Fruit fly (Drosophila melanogaster) whole organism, embryonic: ENCODE measurements around the gene CG1024.
A peak's percentile ranks its signal among the peaks of the same experiment; 100 is the strongest.

ENCODE experiments used
- Antp ChIP-seq: fragments of 200-800 bp; sonication (Bioruptor generic); optimal IDR thresholded peaks from 3 replicates; lab custom pipeline; 2016; ENCODE audit warnings: missing biosample characterization, missing genetic modification characterization
- Atf3 ChIP-seq: fragments of 200-800 bp; sonication (Bioruptor generic); optimal IDR thresholded peaks from 3 replicates; lab custom pipeline; 2016; ENCODE audit warnings: missing biosample characterization, missing genetic modification characterization
- CG10147 ChIP-seq: fragments of 200-800 bp; sonication (Bioruptor generic); optimal IDR thresholded peaks from 2 replicates; lab custom pipeline; 2019; ENCODE audit warnings: missing biosample characterization, mild to moderate bottlenecking, missing genetic modification characterization, moderate library complexity
- CG10654 ChIP-seq: fragments of 200-800 bp; sonication (Bioruptor generic); optimal IDR thresholded peaks from 2 replicates; lab custom pipeline; 2016; ENCODE audit warnings: missing biosample characterization, missing genetic modification characterization
- CG10979 ChIP-seq: fragments of 200-800 bp; sonication (Bioruptor generic); optimal IDR thresholded peaks from 2 replicates; lab custom pipeline; 2018; ENCODE audit warnings: missing biosample characterization, mild to moderate bottlenecking, missing genetic modification characterization, moderate library complexity
- CG11093 ChIP-seq: fragments of 200-800 bp; sonication (Bioruptor generic); IDR thresholded peaks from 3 replicates; pipeline ENCODE4 v1.3.6; 2022; ENCODE audit warnings: missing biosample characterization, missing genetic modification characterization
- CG11504 ChIP-seq: fragments of 200-800 bp; sonication (Bioruptor generic); optimal IDR thresholded peaks from 3 replicates; lab custom pipeline; 2019; ENCODE audit warnings: missing biosample characterization, mild to moderate bottlenecking, missing genetic modification characterization, moderate library complexity
- CG11696 ChIP-seq: fragments of 200-800 bp; sonication (Bioruptor generic); IDR thresholded peaks from 2 replicates; pipeline ENCODE4 v1.3.6; 2022; ENCODE audit warnings: missing biosample characterization, missing genetic modification characterization
- CG11723 ChIP-seq: fragments of 200-800 bp; sonication (Bioruptor generic); optimal IDR thresholded peaks from 2 replicates; lab custom pipeline; 2017; ENCODE audit warnings: missing biosample characterization, mild to moderate bottlenecking, missing genetic modification characterization
- CG12104 ChIP-seq: fragments of 200-800 bp; sonication (Bioruptor generic); optimal IDR thresholded peaks from 3 replicates; lab custom pipeline; 2016; ENCODE audit warnings: missing biosample characterization, missing genetic modification characterization
- CG12391 ChIP-seq: fragments of 200-800 bp; sonication (Bioruptor generic); optimal IDR thresholded peaks from 3 replicates; lab custom pipeline; 2018; ENCODE audit warnings: missing biosample characterization, mild to moderate bottlenecking, missing genetic modification characterization, moderate library complexity
- CG12659 ChIP-seq: fragments of 200-800 bp; sonication (Bioruptor generic); optimal IDR thresholded peaks from 3 replicates; lab custom pipeline; 2017; ENCODE audit warnings: mild to moderate bottlenecking, missing biosample characterization, missing genetic modification reagents, missing genetic modification characterization
- CG12744 ChIP-seq: fragments of 200-800 bp; sonication (Bioruptor generic); optimal IDR thresholded peaks from 2 replicates; lab custom pipeline; 2016; ENCODE audit warnings: missing biosample characterization, missing genetic modification characterization
- CG13296 ChIP-seq: fragments of 200-800 bp; sonication (Bioruptor generic); optimal IDR thresholded peaks from 3 replicates; lab custom pipeline; 2018; ENCODE audit warnings: missing biosample characterization, mild to moderate bottlenecking, missing genetic modification characterization
- CG15073 ChIP-seq: fragments of 200-800 bp; sonication (Bioruptor generic); optimal IDR thresholded peaks from 2 replicates; lab custom pipeline; 2016; ENCODE audit warnings: missing biosample characterization, missing genetic modification characterization
- CG17385 ChIP-seq: fragments of 200-800 bp; sonication (Bioruptor generic); optimal IDR thresholded peaks from 3 replicates; lab custom pipeline; 2018; ENCODE audit warnings: missing biosample characterization, mild to moderate bottlenecking, missing genetic modification characterization
- CG18262 ChIP-seq: fragments of 200-800 bp; optimal IDR thresholded peaks from 3 replicates; lab custom pipeline; 2019; ENCODE audit warnings: missing biosample characterization, mild to moderate bottlenecking, missing genetic modification characterization, moderate library complexity
- CG18619 ChIP-seq: fragments of 200-800 bp; sonication (Bioruptor generic); optimal IDR thresholded peaks from 3 replicates; lab custom pipeline; 2017; ENCODE audit warnings: missing biosample characterization, mild to moderate bottlenecking, missing genetic modification characterization
- CG2678 ChIP-seq: fragments of 200-800 bp; sonication (Bioruptor generic); optimal IDR thresholded peaks from 3 replicates; lab custom pipeline; 2019; ENCODE audit warnings: missing biosample characterization, mild to moderate bottlenecking, missing genetic modification characterization, moderate library complexity
- CG2875 ChIP-seq: fragments of 200-800 bp; sonication (Bioruptor generic); optimal IDR thresholded peaks from 2 replicates; lab custom pipeline; 2017; ENCODE audit warnings: missing biosample characterization, mild to moderate bottlenecking, missing genetic modification characterization, missing genetic modification reagents
- CG34224 ChIP-seq: fragments of 200-800 bp; sonication (Bioruptor generic); IDR thresholded peaks from 3 replicates; pipeline ENCODE4 v1.3.6; 2022; ENCODE audit warnings: missing biosample characterization, missing genetic modification characterization; ENCODE audit not compliant: partially characterized antibody
- CG42726 ChIP-seq: fragments of 200-800 bp; sonication (Bioruptor generic); IDR thresholded peaks from 2 replicates; pipeline ENCODE4 v1.3.6; 2022; ENCODE audit warnings: missing biosample characterization, missing genetic modification characterization; ENCODE audit not compliant: partially characterized antibody
- CG7839 ChIP-seq: fragments of 200-800 bp; sonication (Bioruptor generic); optimal IDR thresholded peaks from 3 replicates; lab custom pipeline; 2018; ENCODE audit warnings: missing biosample characterization, mild to moderate bottlenecking, missing genetic modification characterization, moderate library complexity
- CG9876 ChIP-seq: fragments of 200-800 bp; sonication (Bioruptor generic); optimal IDR thresholded peaks from 2 replicates; lab custom pipeline; 2016; ENCODE audit warnings: missing biosample characterization, missing genetic modification characterization
- Fer3 ChIP-seq: fragments of 200-800 bp; sonication (Bioruptor generic); optimal IDR thresholded peaks from 2 replicates; lab custom pipeline; 2018; ENCODE audit warnings: missing biosample characterization, mild to moderate bottlenecking, missing genetic modification characterization, moderate library complexity
- HmgZ ChIP-seq: fragments of 200-800 bp; sonication (Bioruptor generic); optimal IDR thresholded peaks from 2 replicates; lab custom pipeline; 2018; ENCODE audit warnings: missing biosample characterization, mild to moderate bottlenecking, missing genetic modification characterization
- Hmr ChIP-seq: fragments of 200-800 bp; sonication (Bioruptor generic); optimal IDR thresholded peaks from 3 replicates; lab custom pipeline; 2017; ENCODE audit warnings: mild to moderate bottlenecking, missing biosample characterization, missing genetic modification reagents, missing genetic modification characterization
- MBD-R2 ChIP-seq: fragments of 200-800 bp; sonication (Bioruptor generic); IDR thresholded peaks from 2 replicates; pipeline ENCODE4 v1.3.6; 2022; ENCODE audit warnings: missing biosample characterization, missing genetic modification characterization
- MESR4 ChIP-seq: fragments of 200-800 bp; sonication (Bioruptor generic); optimal IDR thresholded peaks from 2 replicates; lab custom pipeline; 2018; ENCODE audit warnings: missing biosample characterization, mild to moderate bottlenecking, missing genetic modification characterization, moderate library complexity
- Meics ChIP-seq: fragments of 200-800 bp; sonication (Bioruptor generic); optimal IDR thresholded peaks from 2 replicates; lab custom pipeline; 2017; ENCODE audit warnings: missing biosample characterization, mild to moderate bottlenecking, missing genetic modification characterization
- Oli ChIP-seq: fragments of 200-800 bp; sonication (Bioruptor generic); optimal IDR thresholded peaks from 2 replicates; lab custom pipeline; 2018; ENCODE audit warnings: missing biosample characterization, mild to moderate bottlenecking, missing genetic modification characterization, moderate library complexity
- Ptx1 ChIP-seq: fragments of 200-800 bp; sonication (Bioruptor generic); IDR thresholded peaks from 2 replicates; pipeline ENCODE4 v1.3.6; 2022; ENCODE audit warnings: missing biosample characterization, missing genetic modification characterization
- Stat92E ChIP-seq, 3 experiments: fragments of >200 bp in 2 of 3; fragments of 200-800 bp in 1 of 3; sonication (Bioruptor generic) in 1 of 3; optimal IDR thresholded peaks; 2 replicates each; lab custom pipeline; 2017 to 2019; ENCODE audit warnings: missing biosample characterization in 3 of 3, missing genetic modification characterization in 3 of 3, mild to moderate bottlenecking in 1 of 3, moderate library complexity in 1 of 3
- Tbp ChIP-seq: fragments of >200 bp; optimal IDR thresholded peaks from 2 replicates; lab custom pipeline; 2018; ENCODE audit warnings: missing biosample characterization, missing genetic modification characterization
- Trl ChIP-seq, 3 experiments: fragments of >200 bp in 2 of 3; fragments of 200-800 bp in 1 of 3; sonication (Bioruptor generic) in 1 of 3; optimal IDR thresholded peaks; 2 replicates in 1 of 3; 3 replicates in 2 of 3; lab custom pipeline; 2016 to 2017; ENCODE audit warnings: missing biosample characterization in 1 of 3, missing genetic modification characterization in 1 of 3
- abd-A ChIP-seq: fragments of 200-800 bp; sonication (Bioruptor generic); optimal IDR thresholded peaks from 3 replicates; lab custom pipeline; 2019; ENCODE audit warnings: missing biosample characterization, mild to moderate bottlenecking, missing genetic modification characterization, moderate library complexity
- ato ChIP-seq: fragments of 200-800 bp; sonication (Bioruptor generic); IDR thresholded peaks from 2 replicates; pipeline ENCODE4 v1.3.6; 2022; ENCODE audit warnings: missing biosample characterization, missing genetic modification characterization; ENCODE audit not compliant: partially characterized antibody
- az2 ChIP-seq: fragments of 200-800 bp; sonication (Bioruptor generic); optimal IDR thresholded peaks from 3 replicates; lab custom pipeline; 2016; ENCODE audit warnings: missing biosample characterization, missing genetic modification characterization
- br ChIP-seq: fragments of >200 bp; optimal IDR thresholded peaks from 2 replicates; lab custom pipeline; 2017
- btn ChIP-seq: fragments of 200-800 bp; sonication (Bioruptor generic); optimal IDR thresholded peaks from 2 replicates; lab custom pipeline; 2016; ENCODE audit warnings: missing biosample characterization, missing genetic modification characterization
- ci ChIP-seq: fragments of 200-800 bp; sonication (Bioruptor generic); IDR thresholded peaks from 3 replicates; pipeline ENCODE4 v1.3.6; 2022; ENCODE audit warnings: missing biosample characterization, missing genetic modification characterization
- esg ChIP-seq: fragments of 200-800 bp; sonication (Bioruptor generic); conservative IDR thresholded peaks from 2 replicates; pipeline ENCODE4 v1.3.6; 2022; ENCODE audit warnings: missing biosample characterization, missing genetic modification characterization
- grau ChIP-seq: fragments of 200-800 bp; optimal IDR thresholded peaks from 3 replicates; lab custom pipeline; 2019; ENCODE audit warnings: missing biosample characterization, mild to moderate bottlenecking, missing genetic modification characterization, moderate library complexity
- gsb ChIP-seq: fragments of 200-800 bp; sonication (Bioruptor generic); IDR thresholded peaks from 2 replicates; pipeline ENCODE4 v1.3.6; 2022; ENCODE audit warnings: missing biosample characterization, missing genetic modification characterization
- lola ChIP-seq, 3 experiments: fragments of >200 bp in 2 of 3; fragments of 200-800 bp in 1 of 3; sonication (Bioruptor generic) in 1 of 3; optimal IDR thresholded peaks; 2 replicates each; lab custom pipeline; 2017 to 2019; ENCODE audit warnings: missing biosample characterization in 3 of 3, missing genetic modification characterization in 3 of 3, mild to moderate bottlenecking in 1 of 3, moderate library complexity in 1 of 3
- row ChIP-seq: fragments of 200-800 bp; sonication (Bioruptor generic); IDR thresholded peaks from 3 replicates; pipeline ENCODE4 v1.3.6; 2022; ENCODE audit warnings: missing biosample characterization, missing genetic modification characterization
- trh ChIP-seq: fragments of 200-800 bp; sonication (Bioruptor generic); optimal IDR thresholded peaks from 2 replicates; lab custom pipeline; 2016; ENCODE audit warnings: missing biosample characterization, missing genetic modification characterization
- zfh1 ChIP-seq: fragments of 200-800 bp; sonication (Bioruptor generic); IDR thresholded peaks from 3 replicates; pipeline ENCODE4 v1.3.6; 2022; ENCODE audit warnings: missing biosample characterization, missing genetic modification characterization

Gene CG1024

dm6 chr3R:6352893-6353623 is 27.1 kb downstream of the CG1024 start (continued):
- TF ChIP-seq CG11723 (GFP tag; lab: Kevin White, UChicago) (peak; percentile 26), CG12744 (GFP tag; lab: Kevin White, UChicago) (no peak), CG11093 (no peak), Meics (GFP tag; lab: Kevin White, UChicago) (peak; percentile 32), br (lab: Kevin White, UChicago) (no peak), CG2678 (peak; percentile 65), Ptx1 (0 out of 2 replicates have a peak, but pooled peaks have one; percentile 12), HmgZ (tag; lab: Kevin White, UChicago) (no peak), grau (peak; percentile 46), CG10979 (tag; lab: Kevin White, UChicago) (peak; percentile 38), zfh1 (0 out of 3 replicates have a peak, but pooled peaks have one; percentile 44), Atf3 (no peak), az2 (GFP tag; lab: Kevin White, UChicago) (peak; percentile 25), Trl (optimal IDR thresholded peaks at IDR 0.05; lab: Kevin White, UChicago) (peak in 1 of 2 experiments; percentile 37), Trl (GFP tag; optimal IDR thresholded peaks at IDR 0.05; lab: Kevin White, UChicago) (no peak), ci (peak; percentile 40; the same call in 2 of the 3 replicates), row (GFP tag; lab: Robert Waterston, UW) (peak; percentile 44), Tbp (GFP tag; lab: Kevin White, UChicago) (no peak), ato (GFP tag; lab: Robert Waterston, UW) (no peak), lola (GFP tag; optimal IDR thresholded peaks at IDR 0.05; lab: Kevin White, UChicago) (peak in 1 of 3 experiments; percentile 40), CG9876 (GFP tag; lab: Kevin White, UChicago) (no peak), Fer3 (peak; percentile 4), CG7839 (tag; lab: Kevin White, UChicago) (peak; percentile 60), CG10654 (GFP tag; lab: Kevin White, UChicago) (no peak), CG18262 (tag; lab: Kevin White, UChicago) (peak; percentile 59), CG10147 (GFP tag; lab: Kevin White, UChicago) (peak; percentile 5), Stat92E (GFP tag; optimal IDR thresholded peaks at IDR 0.05; lab: Kevin White, UChicago) (no peak), Hmr (no peak), MBD-R2 (GFP tag; lab: Robert Waterston, UW) (no peak), CG15073 (GFP tag; lab: Kevin White, UChicago) (no peak), MESR4 (GFP tag; lab: Kevin White, UChicago) (no peak), CG11504 (tag; lab: Kevin White, UChicago) (peak; percentile 72), Antp (no peak), CG42726 (GFP tag; lab: Robert Waterston, UW) (no peak), gsb (GFP tag; lab: Robert Waterston, UW) (no peak), CG2875 (GFP tag; lab: Kevin White, UChicago) (peak; percentile 26), CG12391 (tag; lab: Kevin White, UChicago) (peak; percentile 50), btn (GFP tag; lab: Kevin White, UChicago) (no peak), CG18619 (GFP tag; lab: Kevin White, UChicago) (peak; percentile 41), CG12659 (GFP tag; lab: Kevin White, UChicago) (no peak), trh (no peak), esg (GFP tag; lab: Robert Waterston, UW) (no peak), CG11696 (peak; percentile 68), CG17385 (GFP tag; lab: Kevin White, UChicago) (peak; percentile 7), Oli (tag; lab: Kevin White, UChicago) (peak; percentile 69), CG34224 (GFP tag; lab: Robert Waterston, UW) (no peak), CG13296 (GFP tag; lab: Kevin White, UChicago) (peak; percentile 15), CG12104 (GFP tag; lab: Kevin White, UChicago) (peak; percentile 13), abd-A (tag; lab: Kevin White, UChicago) (no peak)
